Worm (Caenorhabditis elegans) whole organism, young adult: ENCODE measurements around the gene C04H5.1.

Experiments used
- F22D6.2 ChIP-seq: sonication (generic microtip); optimal IDR thresholded peaks from 2 replicates; lab custom pipeline; 2016; ENCODE audit warnings: mild to moderate bottlenecking, missing genetic modification characterization, missing compliant biosample characterization
- F33H1.4 ChIP-seq: fragments of 200-800 bp; sonication (Bioruptor generic); IDR thresholded peaks from 2 replicates; pipeline ENCODE4 v1.3.6; 2022; ENCODE audit warnings: missing genetic modification reagents, missing genetic modification characterization, missing compliant biosample characterization
- F39B2.1 ChIP-seq: fragments of 200-800 bp; sonication (Bioruptor generic); IDR thresholded peaks from 2 replicates; pipeline ENCODE4 v1.3.6; 2022; ENCODE audit warnings: missing genetic modification reagents, missing genetic modification characterization, missing compliant biosample characterization
- F52B5.7 ChIP-seq: sonication (generic microtip); optimal IDR thresholded peaks from 2 replicates; lab custom pipeline; 2016; ENCODE audit warnings: mild to moderate bottlenecking, missing genetic modification characterization, missing compliant biosample characterization
- K11D2.4 ChIP-seq: fragments of 200-800 bp; sonication (Bioruptor generic); IDR thresholded peaks from 2 replicates; pipeline ENCODE4 v1.3.6; 2022; ENCODE audit warnings: missing genetic modification reagents, missing genetic modification characterization, missing compliant biosample characterization
- T26A5.8 ChIP-seq: sonication (generic microtip); optimal IDR thresholded peaks from 2 replicates; lab custom pipeline; 2016; ENCODE audit warnings: missing genetic modification characterization, missing compliant biosample characterization
- Y53G8AR.9 ChIP-seq: fragments of 200-800 bp; sonication (Bioruptor generic); conservative IDR thresholded peaks from 2 replicates; pipeline ENCODE4 v1.3.6; 2022; ENCODE audit warnings: missing genetic modification reagents, missing genetic modification characterization, missing compliant biosample characterization
- Y67H2A.10 ChIP-seq: fragments of 200-800 bp; sonication (Bioruptor generic); conservative IDR thresholded peaks from 2 replicates; pipeline ENCODE4 v1.3.6; 2022; ENCODE audit warnings: missing genetic modification reagents, missing genetic modification characterization, missing compliant biosample characterization
- Y95B8A.8 ChIP-seq: fragments of 200-800 bp; sonication (Bioruptor generic); IDR thresholded peaks from 2 replicates; pipeline ENCODE4 v1.3.6; 2022; ENCODE audit warnings: missing genetic modification reagents, missing genetic modification characterization, missing compliant biosample characterization
- attf-5 ChIP-seq: fragments of 200-800 bp; sonication (Bioruptor generic); optimal IDR thresholded peaks from 2 replicates; lab custom pipeline; 2018; ENCODE audit warnings: mild to moderate bottlenecking, missing genetic modification characterization, missing compliant biosample characterization
- ceh-100 ChIP-seq: fragments of 200-800 bp; sonication (Bioruptor generic); IDR thresholded peaks from 2 replicates; pipeline ENCODE4 v1.3.6; 2022; ENCODE audit warnings: missing genetic modification reagents, missing genetic modification characterization, missing compliant biosample characterization
- ceh-40 ChIP-seq: fragments of 200-800 bp; sonication (Bioruptor generic); IDR thresholded peaks from 2 replicates; pipeline ENCODE4 v1.3.6; 2022; ENCODE audit warnings: missing genetic modification characterization, missing compliant biosample characterization
- ceh-91 ChIP-seq: fragments of 200-800 bp; sonication (Bioruptor generic); IDR thresholded peaks from 2 replicates; pipeline ENCODE4 v1.3.6; 2022; ENCODE audit warnings: missing genetic modification reagents, missing genetic modification characterization, missing compliant biosample characterization
- dpff-1 ChIP-seq: sonication (generic microtip); optimal IDR thresholded peaks from 2 replicates; lab custom pipeline; 2017; ENCODE audit warnings: mild to moderate bottlenecking, missing genetic modification characterization, missing compliant biosample characterization
- dpl-1 ChIP-seq: fragments of 150-350 bp; optimal IDR thresholded peaks from 2 replicates; lab custom pipeline; 2014; ENCODE audit warnings: missing biosample characterization, missing genetic modification reagents, missing genetic modification characterization
- egrh-3 ChIP-seq: fragments of 200-800 bp; sonication (Bioruptor generic); IDR thresholded peaks from 2 replicates; pipeline ENCODE4 v1.3.6; 2022; ENCODE audit warnings: missing genetic modification reagents, missing genetic modification characterization, missing compliant biosample characterization
- fkh-3 ChIP-seq: sonication (generic microtip); optimal IDR thresholded peaks from 2 replicates; lab custom pipeline; 2016; ENCODE audit warnings: mild to moderate bottlenecking, missing genetic modification characterization, missing compliant biosample characterization
- hrde-1 ChIP-seq: sonication (generic microtip); optimal IDR thresholded peaks from 2 replicates; lab custom pipeline; 2016; ENCODE audit warnings: missing genetic modification characterization, mild to moderate bottlenecking, missing compliant biosample characterization, moderate library complexity, missing genotype, missing genetic modification reagents, borderline replicate concordance
- hsf-1 ChIP-seq: fragments of 200-800 bp; sonication (Bioruptor generic); IDR thresholded peaks from 2 replicates; pipeline ENCODE4 v1.3.6; 2022; ENCODE audit warnings: missing genetic modification reagents, missing genetic modification characterization, missing compliant biosample characterization
- let-526 ChIP-seq: fragments of 200-800 bp; sonication (Bioruptor generic); IDR thresholded peaks from 2 replicates; pipeline ENCODE4 v1.3.6; 2022; ENCODE audit warnings: missing genetic modification reagents, missing genetic modification characterization, missing compliant biosample characterization
- let-607 ChIP-seq, 2 experiments: fragments of 200-800 bp in 1 of 2; sonication (Bioruptor generic) in 1 of 2; sonication (generic microtip) in 1 of 2; optimal IDR thresholded peaks; 2 replicates each; lab custom pipeline; 2016 to 2018; ENCODE audit warnings: mild to moderate bottlenecking in 2 of 2, missing compliant biosample characterization in 2 of 2, missing genetic modification characterization in 2 of 2, moderate library complexity in 2 of 2, missing genotype in 1 of 2
- lin-40 ChIP-seq: sonication (generic microtip); optimal IDR thresholded peaks from 2 replicates; lab custom pipeline; 2016; ENCODE audit warnings: missing genetic modification characterization, mild to moderate bottlenecking, missing compliant biosample characterization, missing genotype, missing genetic modification reagents
- lsy-27 ChIP-seq: sonication (generic microtip); optimal IDR thresholded peaks from 2 replicates; lab custom pipeline; 2017; ENCODE audit warnings: missing genetic modification characterization, mild to moderate bottlenecking, missing compliant biosample characterization, antibody characterized with exemption, missing genotype, borderline replicate concordance; ENCODE audit not compliant: insufficient read depth
- madf-10 ChIP-seq: sonication (generic microtip); optimal IDR thresholded peaks from 2 replicates; lab custom pipeline; 2016; ENCODE audit warnings: mild to moderate bottlenecking, missing genetic modification characterization, missing compliant biosample characterization
- mxl-1 ChIP-seq: sonication (generic microtip); optimal IDR thresholded peaks from 2 replicates; lab custom pipeline; 2016; ENCODE audit warnings: missing genetic modification characterization, missing compliant biosample characterization
- nfya-1 ChIP-seq: sonication (generic microtip); optimal IDR thresholded peaks from 2 replicates; lab custom pipeline; 2017; ENCODE audit warnings: antibody characterized with exemption, missing compliant biosample characterization, missing genetic modification characterization, borderline replicate concordance; ENCODE audit not compliant: insufficient read depth
- nhr-179 ChIP-seq: sonication (generic microtip); optimal IDR thresholded peaks from 2 replicates; lab custom pipeline; 2016; ENCODE audit warnings: mild to moderate bottlenecking, missing genetic modification characterization, missing compliant biosample characterization
- nhr-27 ChIP-seq: fragments of 200-800 bp; sonication (Bioruptor generic); optimal IDR thresholded peaks from 2 replicates; lab custom pipeline; 2018; ENCODE audit warnings: mild to moderate bottlenecking, missing genetic modification characterization, moderate library complexity, missing compliant biosample characterization
- pbrm-1 ChIP-seq: fragments of 200-800 bp; sonication (Bioruptor generic); IDR thresholded peaks from 2 replicates; pipeline ENCODE4 v1.3.6; 2022; ENCODE audit warnings: missing genetic modification reagents, missing genetic modification characterization, missing compliant biosample characterization
- rpc-1 ChIP-seq, 2 experiments: fragments of 150-350 bp in 1 of 2; sonication (generic microtip) in 1 of 2; optimal IDR thresholded peaks; 2 replicates each; lab custom pipeline; 2014 to 2018; ENCODE audit warnings: missing biosample characterization in 1 of 2, missing genetic modification characterization in 1 of 2, missing genetic modification reagents in 1 of 2, missing genotype in 1 of 2
- snpc-4 ChIP-seq, 5 experiments: fragments of 150-350 bp in 1 of 5; sonication (generic microtip) in 4 of 5; optimal IDR thresholded peaks; 2 replicates each; lab custom pipeline; 2014 to 2018; ENCODE audit warnings: missing genetic modification characterization in 5 of 5, missing biosample characterization in 3 of 5, antibody characterized with exemption in 2 of 5, mild to moderate bottlenecking in 2 of 5, missing compliant biosample characterization in 2 of 5, missing genotype in 2 of 5, moderate library complexity in 2 of 5, missing genetic modification reagents in 1 of 5
- somi-1 ChIP-seq: fragments of 200-800 bp; sonication (Bioruptor generic); optimal IDR thresholded peaks from 2 replicates; lab custom pipeline; 2018; ENCODE audit warnings: mild to moderate bottlenecking, missing genetic modification characterization, missing compliant biosample characterization
- sptf-2 ChIP-seq: fragments of 200-800 bp; sonication (Bioruptor generic); optimal IDR thresholded peaks from 2 replicates; lab custom pipeline; 2018; ENCODE audit warnings: mild to moderate bottlenecking, missing genetic modification characterization, missing compliant biosample characterization
- tbp1 ChIP-seq: fragments of 200-800 bp; sonication (Bioruptor generic); optimal IDR thresholded peaks from 2 replicates; lab custom pipeline; 2018; ENCODE audit warnings: mild to moderate bottlenecking, missing genetic modification characterization, missing compliant biosample characterization
- tbx-9 ChIP-seq: sonication (generic microtip); optimal IDR thresholded peaks from 2 replicates; lab custom pipeline; 2016; ENCODE audit warnings: borderline replicate concordance, missing genetic modification characterization, inconsistent platforms, missing compliant biosample characterization
- unc-62 ChIP-seq: fragments of 150-350 bp; optimal IDR thresholded peaks from 2 replicates; lab custom pipeline; 2014; ENCODE audit warnings: missing biosample characterization, missing genetic modification reagents, missing genetic modification characterization
- xnd-1 ChIP-seq: sonication (generic microtip); optimal IDR thresholded peaks from 2 replicates; lab custom pipeline; 2016; ENCODE audit warnings: missing genotype, missing genetic modification reagents, missing genetic modification characterization, missing compliant biosample characterization
- zfh-2 ChIP-seq: fragments of 200-800 bp; sonication (Bioruptor generic); conservative IDR thresholded peaks from 2 replicates; pipeline ENCODE4 v1.3.6; 2022; ENCODE audit warnings: missing genetic modification reagents, missing genetic modification characterization, missing compliant biosample characterization
- ztf-18 ChIP-seq: sonication (generic microtip); optimal IDR thresholded peaks from 2 replicates; lab custom pipeline; 2016; ENCODE audit warnings: missing genotype, mild to moderate bottlenecking, missing genetic modification characterization, missing compliant biosample characterization
- ztf-3 ChIP-seq: fragments of 200-800 bp; sonication (Bioruptor generic); optimal IDR thresholded peaks from 2 replicates; lab custom pipeline; 2018; ENCODE audit warnings: mild to moderate bottlenecking, missing genetic modification characterization, missing compliant biosample characterization

Gene C04H5.1

ce11 chrII:14496809-14497208 is 37.3 kb upstream of the C04H5.1 start (continued):
- TF ChIP-seq attf-5 (GFP tag; lab: Kevin White, UChicago) (peak; percentile 92), ceh-100 (GFP tag; lab: Robert Waterston, UW) (peak; percentile 67), F33H1.4 (peak; percentile 54), K11D2.4 (peak; percentile 83), let-607 (tag; optimal IDR thresholded peaks at IDR 0.05; lab: Kevin White, UChicago) (peak; percentile 63 to 65), hsf-1 (GFP tag; lab: Robert Waterston, UW) (peak; percentile 71; the same call in 1 of the 2 replicates), ceh-40 (GFP tag; lab: Robert Waterston, UW) (peak; percentile 85), lsy-27 (tag; lab: Kevin White, UChicago) (peak; percentile 58), dpff-1 (tag; lab: Kevin White, UChicago) (no peak), Y67H2A.10 (GFP tag; lab: Robert Waterston, UW) (peak; percentile 36; the same call in 1 of the 2 replicates), hrde-1 (tag; lab: Kevin White, UChicago) (peak; percentile 80), rpc-1 (optimal IDR thresholded peaks at IDR 0.05; lab: Kevin White, UChicago) (peak; percentile 93), rpc-1 (tag; optimal IDR thresholded peaks at IDR 0.05; lab: Kevin White, UChicago) (peak; percentile 98), F22D6.2 (tag; lab: Kevin White, UChicago) (peak; percentile 42), dpl-1 (GFP tag; lab: Kevin White, UChicago) (peak; percentile 14), mxl-1 (tag; lab: Kevin White, UChicago) (peak; percentile 95), nhr-179 (tag; lab: Kevin White, UChicago) (no peak), egrh-3 (GFP tag; lab: Robert Waterston, UW) (peak; percentile 58; the same call in 1 of the 2 replicates), xnd-1 (tag; lab: Kevin White, UChicago) (no peak), Y95B8A.8 (GFP tag; lab: Robert Waterston, UW) (peak; percentile 77; the same call in 1 of the 2 replicates), ceh-91 (GFP tag; lab: Robert Waterston, UW) (peak; percentile 23; the same call in 1 of the 2 replicates), T26A5.8 (tag; lab: Kevin White, UChicago) (peak; percentile 16), zfh-2 (0 out of 2 replicates have a peak, but pooled peaks have one; percentile 53), F52B5.7 (tag; lab: Kevin White, UChicago) (peak; percentile 95), ztf-3 (peak; percentile 8), snpc-4 (GFP tag; optimal IDR thresholded peaks at IDR 0.05; lab: Kevin White, UChicago) (peak; percentile 86), snpc-4 (tag; optimal IDR thresholded peaks at IDR 0.05; lab: Kevin White, UChicago) (peak; percentile 76 to 92 (median 88)), F39B2.1 (GFP tag; lab: Robert Waterston, UW) (no peak), sptf-2 (GFP tag; lab: Kevin White, UChicago) (peak; percentile 86), unc-62 (GFP tag; lab: Kevin White, UChicago) (no peak), nfya-1 (tag; lab: Kevin White, UChicago) (no peak), tbx-9 (tag; lab: Kevin White, UChicago) (peak; percentile 59), pbrm-1 (GFP tag; lab: Robert Waterston, UW) (peak; percentile 72; the same call in 1 of the 2 replicates), lin-40 (tag; lab: Kevin White, UChicago) (peak; percentile 83), let-526 (GFP tag; lab: Robert Waterston, UW) (peak; percentile 55; the same call in 1 of the 2 replicates)

ce11 chrII:14497848-14498247 is 36.3 kb upstream of the C04H5.1 start, which contains the start of gene dhs-8:
TSS of gene dhs-8 (plus strand) at chrII:14498026.
- no peak for TF ChIP-seq Y53G8AR.9 (GFP tag; lab: Robert Waterston, UW)
- TF ChIP-seq tbp1 (GFP tag; lab: Kevin White, UChicago): no peak
- TF ChIP-seq madf-10 (tag; lab: Kevin White, UChicago): no peak
- no peak for TF ChIP-seq somi-1
- no peak for TF ChIP-seq mxl-1 (tag; lab: Kevin White, UChicago)
- no peak for TF ChIP-seq fkh-3 (tag; lab: Kevin White, UChicago)
- TF ChIP-seq ztf-18 (tag; lab: Kevin White, UChicago): no peak
- TF ChIP-seq rpc-1 (optimal IDR thresholded peaks at IDR 0.05; lab: Kevin White, UChicago): no peak
- no peak for TF ChIP-seq rpc-1 (tag; optimal IDR thresholded peaks at IDR 0.05; lab: Kevin White, UChicago)
- no peak for TF ChIP-seq nhr-27
- no peak for TF ChIP-seq nfya-1 (tag; lab: Kevin White, UChicago)
